Fruit fly (Drosophila melanogaster): ENCODE data around the gene Taf3.
A peak's percentile ranks its signal among the peaks of the same experiment; 100 is the strongest.

Taf3 gene

dm6 chr4:505980-506614, 39.5 kb upstream of the Taf3 start (continued):
- TF ChIP-seq schlank (tag; optimal IDR thresholded peaks at IDR 0.05): no peak
- no peak for TF ChIP-seq CG17802 (tag; optimal IDR thresholded peaks at IDR 0.05)
- TF ChIP-seq CG4617 (GFP tag; optimal IDR thresholded peaks at IDR 0.05; ENCODE audit: borderline replicate concordance): no peak
- TF ChIP-seq Ptx1 (GFP tag; IDR thresholded peaks at IDR 0.05): no peak
- no peak for TF ChIP-seq Mad (GFP tag; optimal IDR thresholded peaks at IDR 0.05)
- TF ChIP-seq CG9215 (GFP tag; IDR thresholded peaks at IDR 0.05): no peak
- no peak for TF ChIP-seq CG17568 (GFP tag; optimal IDR thresholded peaks at IDR 0.05)
- peak; percentile 8 for TF ChIP-seq CG18599 (GFP tag; optimal IDR thresholded peaks at IDR 0.05)
- no peak for TF ChIP-seq ATbp (GFP tag; optimal IDR thresholded peaks at IDR 0.05)
- no peak for TF ChIP-seq tna (GFP tag; IDR thresholded peaks at IDR 0.05; ENCODE audit: partially characterized antibody)
- TF ChIP-seq salm (tag; optimal IDR thresholded peaks at IDR 0.05): no peak
- TF ChIP-seq lola (GFP tag; optimal IDR thresholded peaks at IDR 0.05): no peak
- no peak for TF ChIP-seq CG7372 (GFP tag; IDR thresholded peaks at IDR 0.05)
- TF ChIP-seq Gug (GFP tag; IDR thresholded peaks at IDR 0.05): no peak
- no peak for TF ChIP-seq CoRest (tag; optimal IDR thresholded peaks at IDR 0.05)
- no peak for TF ChIP-seq hkb (optimal IDR thresholded peaks at IDR 0.05)
- TF ChIP-seq hkb (GFP tag; IDR thresholded peaks at IDR 0.05): no peak
- no peak for TF ChIP-seq Chrac-16 (GFP tag; optimal IDR thresholded peaks at IDR 0.05)
- TF ChIP-seq seq (GFP tag; IDR thresholded peaks at IDR 0.05): no peak
- TF ChIP-seq Lim3 (GFP tag; IDR thresholded peaks at IDR 0.05): no peak
- peak; percentile 69; the same call in 2 of the 3 replicates for TF ChIP-seq CG2199 (GFP tag; IDR thresholded peaks at IDR 0.05)
- no peak for TF ChIP-seq CG3163 (GFP tag; optimal IDR thresholded peaks at IDR 0.05)
- no peak for TF ChIP-seq Aef1 (GFP tag; IDR thresholded peaks at IDR 0.05)
- TF ChIP-seq Dek (tag; optimal IDR thresholded peaks at IDR 0.05): no peak
- no peak for TF ChIP-seq CG11696 (GFP tag; IDR thresholded peaks at IDR 0.05)
- no peak for TF ChIP-seq Stat92E (GFP tag; optimal IDR thresholded peaks at IDR 0.05)
- TF ChIP-seq Optix (GFP tag; IDR thresholded peaks at IDR 0.05): no peak
- no peak for TF ChIP-seq CG11093 (GFP tag; IDR thresholded peaks at IDR 0.05)
- TF ChIP-seq CG4328 (GFP tag; optimal IDR thresholded peaks at IDR 0.05): no peak
- no peak for TF ChIP-seq h (optimal IDR thresholded peaks at IDR 0.05)
- no peak for TF ChIP-seq Fer2 (tag; optimal IDR thresholded peaks at IDR 0.05)
- TF ChIP-seq btn (GFP tag; optimal IDR thresholded peaks at IDR 0.05): no peak
- no peak for TF ChIP-seq CG6175 (GFP tag; IDR thresholded peaks at IDR 0.05)
- TF ChIP-seq NC2β (GFP tag; optimal IDR thresholded peaks at IDR 0.05): no peak
- no peak for TF ChIP-seq Opbp (GFP tag; IDR thresholded peaks at IDR 0.05; ENCODE audit: partially characterized antibody)
- no peak for TF ChIP-seq Lpt (GFP tag; optimal IDR thresholded peaks at IDR 0.05)
- TF ChIP-seq CG17186 (GFP tag; optimal IDR thresholded peaks at IDR 0.05): no peak
- TF ChIP-seq bbx (GFP tag; IDR thresholded peaks at IDR 0.05; ENCODE audit: partially characterized antibody): no peak
- no peak for TF ChIP-seq CG8944 (GFP tag; optimal IDR thresholded peaks at IDR 0.05)
- no peak for TF ChIP-seq CG15011 (GFP tag; optimal IDR thresholded peaks at IDR 0.05)
- TF ChIP-seq CG34376 (GFP tag; optimal IDR thresholded peaks at IDR 0.05): no peak
- TF ChIP-seq crc (GFP tag; optimal IDR thresholded peaks at IDR 0.05): no peak
- TF ChIP-seq Xrp1 (GFP tag; IDR thresholded peaks at IDR 0.05): no peak
- 0 out of 3 replicates have a peak, but pooled peaks have one; percentile 37 for TF ChIP-seq z (GFP tag; IDR thresholded peaks at IDR 0.05)
- no peak for TF ChIP-seq Doc2 (GFP tag; IDR thresholded peaks at IDR 0.05)
- no peak for TF ChIP-seq CG13123 (GFP tag; optimal IDR thresholded peaks at IDR 0.05)
- no peak for TF ChIP-seq CG7928 (GFP tag; optimal IDR thresholded peaks at IDR 0.05)
- TF ChIP-seq ro (GFP tag; IDR thresholded peaks at IDR 0.05): no peak
- TF ChIP-seq CG12219 (GFP tag; optimal IDR thresholded peaks at IDR 0.05): no peak
- TF ChIP-seq wor (GFP tag; IDR thresholded peaks at IDR 0.05): no peak
- TF ChIP-seq CG7963 (GFP tag; IDR thresholded peaks at IDR 0.05; ENCODE audit: partially characterized antibody): no peak
